Worm (Caenorhabditis elegans): ENCODE results near the gene eppl-1.

Gene eppl-1

ce11 chrIV:8499956-8500355 is 48.4 kb upstream of the eppl-1 start (continued):
- no peak for TF ChIP-seq lin-35 (GFP tag; optimal IDR thresholded peaks at IDR 0.05)
- no peak for TF ChIP-seq dpl-1 (GFP tag; optimal IDR thresholded peaks at IDR 0.05)
- no peak for TF ChIP-seq F10E7.11 (tag; optimal IDR thresholded peaks at IDR 0.05)
- no peak for TF ChIP-seq attf-5 (GFP tag; optimal IDR thresholded peaks at IDR 0.05)
- no peak for TF ChIP-seq ztf-28 (GFP tag; IDR thresholded peaks at IDR 0.05)
- no peak for TF ChIP-seq ceh-100 (GFP tag; IDR thresholded peaks at IDR 0.05)
- peak; percentile 4 for TF ChIP-seq tbp1 (GFP tag; optimal IDR thresholded peaks at IDR 0.05)
- TF ChIP-seq lin-54 (GFP tag; optimal IDR thresholded peaks at IDR 0.05): peak; percentile 17
- TF ChIP-seq egl-44 (GFP tag; IDR thresholded peaks at IDR 0.05): no peak
- peak; percentile 32 for TF ChIP-seq snpc-3.4 (tag; optimal IDR thresholded peaks at IDR 0.05)
- peak; percentile 80; the same call in 1 of the 2 replicates for TF ChIP-seq Y95B8A.8 (GFP tag; IDR thresholded peaks at IDR 0.05)
- no peak for TF ChIP-seq mxl-1 (tag; optimal IDR thresholded peaks at IDR 0.05)
- TF ChIP-seq D2030.7 (GFP tag; IDR thresholded peaks at IDR 0.05): peak; percentile 75
- TF ChIP-seq Y79H2A.3 (GFP tag; conservative IDR thresholded peaks at IDR 0.05): peak; percentile 78; the same call in 1 of the 2 replicates
- no peak for TF ChIP-seq K11D2.4 (GFP tag; IDR thresholded peaks at IDR 0.05)
- TF ChIP-seq madf-6 (GFP tag; IDR thresholded peaks at IDR 0.05): peak; percentile 68
- peak; percentile 51; the same call in 1 of the 2 replicates for TF ChIP-seq ekl-4 (GFP tag; IDR thresholded peaks at IDR 0.05)
- 0 out of 2 replicates have a peak, but pooled peaks have one; percentile 27 for TF ChIP-seq ceh-58 (GFP tag; IDR thresholded peaks at IDR 0.05)
- 0 out of 2 replicates have a peak, but pooled peaks have one; percentile 58 for TF ChIP-seq madf-3 (GFP tag; IDR thresholded peaks at IDR 0.05)

- TF ChIP-seq nhr-120 (GFP tag; IDR thresholded peaks at IDR 0.05): no peak
- TF ChIP-seq ceh-91 (GFP tag; IDR thresholded peaks at IDR 0.05): peak; percentile 90
- TF ChIP-seq repo-1 (tag; optimal IDR thresholded peaks at IDR 0.05): no peak
- TF ChIP-seq madf-3 (GFP tag; IDR thresholded peaks at IDR 0.05): no peak
- peak; percentile 95 for TF ChIP-seq lin-54 (GFP tag; optimal IDR thresholded peaks at IDR 0.05)
- TF ChIP-seq mes-4 (tag; optimal IDR thresholded peaks at IDR 0.05): no peak
- TF ChIP-seq ama-1 (optimal IDR thresholded peaks at IDR 0.05): no peak
- no peak for TF ChIP-seq ama-1 (GFP tag; optimal IDR thresholded peaks at IDR 0.05)
- TF ChIP-seq lin-26 (GFP tag; IDR thresholded peaks at IDR 0.05): no peak
- TF ChIP-seq F39B2.1 (GFP tag; IDR thresholded peaks at IDR 0.05): no peak
- TF ChIP-seq pbrm-1 (GFP tag; IDR thresholded peaks at IDR 0.05): peak; percentile 69; the same call in 1 of the 2 replicates
- no peak; the same call in 1 of the 2 replicates for TF ChIP-seq cebp-1 (GFP tag; IDR thresholded peaks at IDR 0.05)
- no peak for TF ChIP-seq cebp-1 (tag; optimal IDR thresholded peaks at IDR 0.05)
- TF ChIP-seq unc-130 (GFP tag; optimal IDR thresholded peaks at IDR 0.05): peak; percentile 94
- no peak for TF ChIP-seq somi-1 (GFP tag; optimal IDR thresholded peaks at IDR 0.05)
- TF ChIP-seq ceh-58 (GFP tag; IDR thresholded peaks at IDR 0.05): no peak
- no peak for TF ChIP-seq sdz-38 (tag; optimal IDR thresholded peaks at IDR 0.05)
- TF ChIP-seq mxl-1 (tag; optimal IDR thresholded peaks at IDR 0.05): no peak
- no peak for TF ChIP-seq unc-62 (GFP tag; optimal IDR thresholded peaks at IDR 0.05)
- no peak for TF ChIP-seq F23B12.7 (tag; optimal IDR thresholded peaks at IDR 0.05; ENCODE audit: insufficient read depth)
- peak; percentile 77; the same call in 1 of the 2 replicates for TF ChIP-seq attf-6 (GFP tag; IDR thresholded peaks at IDR 0.05)
- TF ChIP-seq mcd-1 (GFP tag; IDR thresholded peaks at IDR 0.05): peak; percentile 58
- peak; percentile 57 for TF ChIP-seq athp-1 (tag; optimal IDR thresholded peaks at IDR 0.05)
- peak; percentile 76 for TF ChIP-seq rcor-1 (GFP tag; IDR thresholded peaks at IDR 0.05)
- TF ChIP-seq ekl-4 (GFP tag; IDR thresholded peaks at IDR 0.05): peak; percentile 74
- peak; percentile 84 for TF ChIP-seq ztf-28 (GFP tag; IDR thresholded peaks at IDR 0.05)
- TF ChIP-seq hmg-1.2 (GFP tag; IDR thresholded peaks at IDR 0.05): peak; percentile 78
- TF ChIP-seq F37B4.10 (GFP tag; IDR thresholded peaks at IDR 0.05): no peak
- no peak for TF ChIP-seq nhr-90 (tag; optimal IDR thresholded peaks at IDR 0.05)
- no peak for TF ChIP-seq akir-1 (GFP tag; optimal IDR thresholded peaks at IDR 0.05)
- peak; percentile 93 for TF ChIP-seq efl-1 (GFP tag; optimal IDR thresholded peaks at IDR 0.05)
- TF ChIP-seq K11D2.4 (GFP tag; IDR thresholded peaks at IDR 0.05): no peak
- TF ChIP-seq nfya-2 (GFP tag; IDR thresholded peaks at IDR 0.05): no peak
- peak; percentile 90 for TF ChIP-seq lsl-1 (GFP tag; optimal IDR thresholded peaks at IDR 0.05)
- peak; percentile 59 for TF ChIP-seq tbp1 (GFP tag; optimal IDR thresholded peaks at IDR 0.05)
- peak; percentile 58 for TF ChIP-seq F49E8.2 (tag; optimal IDR thresholded peaks at IDR 0.05; ENCODE audit: insufficient read depth)
These were observed 47.3 kb upstream of the eppl-1 start, which contains the start of the genes acdh-13 and mesp-1 for ce11 chrIV:8498773-8499360. TSS of gene acdh-13 (minus strand) at chrIV:8498823. TSS of gene mesp-1 (plus strand) at chrIV:8499310.

All from whole organism, young adult.